Fruit fly (Drosophila melanogaster) whole organism, embryonic: ENCODE measurements around the gene CG5516.

Experiments
- Aef1 ChIP-seq: fragments of 200-800 bp; sonication (Bioruptor generic); IDR thresholded peaks from 3 replicates; pipeline ENCODE4 v1.3.6; 2022; ENCODE audit warnings: missing biosample characterization, missing genetic modification characterization
- Awh ChIP-seq: fragments of 200-800 bp; sonication (Bioruptor generic); IDR thresholded peaks from 2 replicates; pipeline ENCODE4, ENCODE4 v1.3.6; 2022; ENCODE audit warnings: missing biosample characterization, missing genetic modification characterization
- Bgb ChIP-seq: fragments of 200-800 bp; sonication (Bioruptor generic); IDR thresholded peaks from 2 replicates; pipeline ENCODE4 v1.3.6; 2022; ENCODE audit warnings: missing biosample characterization, missing genetic modification characterization; ENCODE audit not compliant: partially characterized antibody
- CG11247 ChIP-seq: fragments of 200-800 bp; sonication (Bioruptor generic); IDR thresholded peaks from 2 replicates; pipeline ENCODE4 v1.3.6; 2022; ENCODE audit warnings: missing biosample characterization, missing genetic modification characterization
- CG11723 ChIP-seq: fragments of 200-800 bp; sonication (Bioruptor generic); optimal IDR thresholded peaks from 2 replicates; lab custom pipeline; 2017; ENCODE audit warnings: missing biosample characterization, mild to moderate bottlenecking, missing genetic modification characterization
- CG1603 ChIP-seq: fragments of 200-800 bp; sonication (Bioruptor generic); optimal IDR thresholded peaks from 2 replicates; lab custom pipeline; 2019; ENCODE audit warnings: missing biosample characterization, mild to moderate bottlenecking, missing genetic modification characterization, moderate library complexity
- CG16813 ChIP-seq: fragments of 200-800 bp; sonication (Bioruptor generic); IDR thresholded peaks from 3 replicates; pipeline ENCODE4 v1.3.6; 2022; ENCODE audit warnings: missing biosample characterization, missing genetic modification characterization; ENCODE audit not compliant: partially characterized antibody
- CG17328 ChIP-seq: fragments of 200-800 bp; sonication (Bioruptor generic); IDR thresholded peaks from 2 replicates; pipeline ENCODE4 v1.3.6; 2022; ENCODE audit warnings: missing biosample characterization, missing genetic modification characterization
- CG18764 ChIP-seq: fragments of 200-800 bp; sonication (Bioruptor generic); optimal IDR thresholded peaks from 3 replicates; lab custom pipeline; 2016; ENCODE audit warnings: missing biosample characterization, missing genetic modification characterization
- CG2199 ChIP-seq: fragments of 200-800 bp; sonication (Bioruptor generic); IDR thresholded peaks from 3 replicates; pipeline ENCODE4 v1.3.6; 2022; ENCODE audit warnings: missing biosample characterization, missing genetic modification characterization
- CG32532 ChIP-seq: fragments of 200-800 bp; sonication (Bioruptor generic); IDR thresholded peaks from 2 replicates; pipeline ENCODE4 v1.3.6; 2022; ENCODE audit warnings: missing biosample characterization, missing genetic modification characterization
- CG7786 ChIP-seq: fragments of 200-800 bp; sonication (Bioruptor generic); optimal IDR thresholded peaks from 2 replicates; lab custom pipeline; 2016; ENCODE audit warnings: missing biosample characterization, missing genetic modification characterization
- CG8089 ChIP-seq: fragments of 200-800 bp; sonication (Bioruptor generic); optimal IDR thresholded peaks from 3 replicates; lab custom pipeline; 2016; ENCODE audit warnings: missing biosample characterization, missing genetic modification characterization
- CG8359 ChIP-seq: fragments of 200-800 bp; sonication (Bioruptor generic); optimal IDR thresholded peaks from 2 replicates; lab custom pipeline; 2017; ENCODE audit warnings: missing biosample characterization, mild to moderate bottlenecking, missing genetic modification characterization, borderline replicate concordance
- CG8765 ChIP-seq: fragments of 200-800 bp; sonication (Bioruptor generic); IDR thresholded peaks from 2 replicates; pipeline ENCODE4 v1.3.6; 2022; ENCODE audit warnings: missing biosample characterization, missing genetic modification characterization
- CG9437 ChIP-seq: fragments of 200-800 bp; sonication (Bioruptor generic); optimal IDR thresholded peaks from 2 replicates; lab custom pipeline; 2018; ENCODE audit warnings: missing biosample characterization, mild to moderate bottlenecking, missing genetic modification characterization
- CG9817 ChIP-seq: fragments of 200-800 bp; sonication (Bioruptor generic); optimal IDR thresholded peaks from 2 replicates; lab custom pipeline; 2018; ENCODE audit warnings: missing biosample characterization, mild to moderate bottlenecking, missing genetic modification characterization, moderate library complexity
- CG9876 ChIP-seq: fragments of 200-800 bp; sonication (Bioruptor generic); optimal IDR thresholded peaks from 2 replicates; lab custom pipeline; 2016; ENCODE audit warnings: missing biosample characterization, missing genetic modification characterization
- Deaf1 ChIP-seq: fragments of 200-800 bp; optimal IDR thresholded peaks from 3 replicates; lab custom pipeline; 2019; ENCODE audit warnings: missing biosample characterization, mild to moderate bottlenecking, missing genetic modification characterization, moderate library complexity
- Dek ChIP-seq: fragments of 200-800 bp; sonication (Bioruptor generic); optimal IDR thresholded peaks from 3 replicates; lab custom pipeline; 2019; ENCODE audit warnings: missing biosample characterization, mild to moderate bottlenecking, missing genetic modification characterization, moderate library complexity
- Dfd ChIP-seq, 2 experiments: fragments of >200 bp; optimal IDR thresholded peaks; 2 replicates each; lab custom pipeline; 2017; ENCODE audit warnings: missing biosample characterization in 2 of 2, missing genetic modification characterization in 2 of 2
- Doc3 ChIP-seq: fragments of 200-800 bp; sonication (Bioruptor generic); IDR thresholded peaks from 3 replicates; pipeline ENCODE4 v1.3.6; 2022; ENCODE audit warnings: missing biosample characterization, missing genetic modification characterization; ENCODE audit not compliant: partially characterized antibody
- Dp ChIP-seq: fragments of 200-800 bp; sonication (Bioruptor generic); optimal IDR thresholded peaks from 2 replicates; lab custom pipeline; 2018; ENCODE audit warnings: missing biosample characterization, mild to moderate bottlenecking, missing genetic modification characterization, moderate library complexity
- Kr ChIP-seq: fragments of 200-800 bp; sonication (Bioruptor generic); optimal IDR thresholded peaks from 2 replicates; lab custom pipeline; 2017; ENCODE audit warnings: missing biosample characterization, mild to moderate bottlenecking, missing genetic modification characterization
- Lpt ChIP-seq: fragments of >200 bp; optimal IDR thresholded peaks from 2 replicates; lab custom pipeline; 2018; ENCODE audit warnings: missing biosample characterization, missing genetic modification characterization
- MTF-1 ChIP-seq: fragments of 200-800 bp; sonication (Bioruptor generic); optimal IDR thresholded peaks from 2 replicates; lab custom pipeline; 2018; ENCODE audit warnings: missing biosample characterization, mild to moderate bottlenecking, missing genetic modification characterization, borderline replicate concordance
- NC2β ChIP-seq: fragments of 200-800 bp; sonication (Bioruptor generic); optimal IDR thresholded peaks from 2 replicates; lab custom pipeline; 2016; ENCODE audit warnings: missing biosample characterization, missing genetic modification characterization
- Neu2 ChIP-seq: fragments of 200-800 bp; sonication (Bioruptor generic); optimal IDR thresholded peaks from 3 replicates; lab custom pipeline; 2016; ENCODE audit warnings: missing biosample characterization, missing genetic modification characterization, borderline replicate concordance
- Poxn ChIP-seq: fragments of 200-800 bp; sonication (Bioruptor generic); IDR thresholded peaks from 2 replicates; pipeline ENCODE4 v1.3.6; 2022; ENCODE audit warnings: missing biosample characterization, missing genetic modification characterization
- Six4 ChIP-seq: fragments of 200-800 bp; sonication (Bioruptor generic); optimal IDR thresholded peaks from 2 replicates; lab custom pipeline; 2016; ENCODE audit warnings: missing biosample characterization, missing genetic modification characterization
- aop ChIP-seq: fragments of 200-800 bp; sonication (Bioruptor generic); IDR thresholded peaks from 2 replicates; pipeline ENCODE4 v1.3.6; 2022; ENCODE audit warnings: missing biosample characterization, missing genetic modification characterization
- esg ChIP-seq: fragments of 200-800 bp; sonication (Bioruptor generic); conservative IDR thresholded peaks from 2 replicates; pipeline ENCODE4 v1.3.6; 2022; ENCODE audit warnings: missing biosample characterization, missing genetic modification characterization
- gsb-n ChIP-seq: fragments of 200-800 bp; sonication (Bioruptor generic); optimal IDR thresholded peaks from 3 replicates; lab custom pipeline; 2018; ENCODE audit warnings: missing biosample characterization, mild to moderate bottlenecking, missing genetic modification characterization
- hkb ChIP-seq, 2 experiments: fragments of 200-800 bp in 1 of 2; fragments of >200 bp in 1 of 2; sonication (Bioruptor generic) in 1 of 2; IDR thresholded peaks in 1 of 2; optimal IDR thresholded peaks in 1 of 2; 2 replicates each; pipeline versions ENCODE4 v1.3.6 to Lab custom; 2017 to 2022; ENCODE audit warnings: missing biosample characterization in 1 of 2, missing genetic modification characterization in 1 of 2
- ind ChIP-seq: fragments of 200-800 bp; sonication (Bioruptor generic); optimal IDR thresholded peaks from 3 replicates; lab custom pipeline; 2016; ENCODE audit warnings: missing biosample characterization, missing genetic modification characterization
- inv ChIP-seq: fragments of 200-800 bp; sonication (Bioruptor generic); IDR thresholded peaks from 2 replicates; pipeline ENCODE4 v1.3.6; 2022; ENCODE audit warnings: missing biosample characterization, missing genetic modification characterization; ENCODE audit not compliant: partially characterized antibody
- jigr1 ChIP-seq: fragments of 200-800 bp; sonication (Bioruptor generic); IDR thresholded peaks from 3 replicates; pipeline ENCODE4 v1.3.6; 2022; ENCODE audit warnings: missing biosample characterization, missing genetic modification characterization
- klu ChIP-seq: fragments of 200-800 bp; sonication (Bioruptor generic); IDR thresholded peaks from 2 replicates; pipeline ENCODE4 v1.3.6; 2022; ENCODE audit warnings: missing biosample characterization, missing genetic modification characterization
- kni ChIP-seq: fragments of 200-800 bp; sonication (Bioruptor generic); optimal IDR thresholded peaks from 3 replicates; lab custom pipeline; 2017; ENCODE audit warnings: mild to moderate bottlenecking, missing biosample characterization, missing genetic modification reagents, missing genetic modification characterization
- knrl ChIP-seq: fragments of 200-800 bp; sonication (Bioruptor generic); IDR thresholded peaks from 3 replicates; pipeline ENCODE4 v1.3.6; 2022; ENCODE audit warnings: missing biosample characterization, missing genetic modification characterization; ENCODE audit not compliant: partially characterized antibody
- p53 ChIP-seq: fragments of 200-800 bp; sonication (Bioruptor generic); optimal IDR thresholded peaks from 2 replicates; lab custom pipeline; 2016; ENCODE audit warnings: missing biosample characterization, missing genetic modification characterization
- pan ChIP-seq, 4 experiments: fragments of >200 bp in 3 of 4; fragments of 200-800 bp in 1 of 4; sonication (Bioruptor generic) in 1 of 4; optimal IDR thresholded peaks in 3 of 4; IDR thresholded peaks in 1 of 4; 2 replicates each; pipeline versions ENCODE4 v1.3.6 to Lab custom; 2017 to 2022; ENCODE audit warnings: missing biosample characterization in 2 of 4, missing genetic modification characterization in 2 of 4, mixed read lengths in 1 of 4
- pita ChIP-seq: fragments of 200-800 bp; sonication (Bioruptor generic); optimal IDR thresholded peaks from 2 replicates; lab custom pipeline; 2017; ENCODE audit warnings: missing biosample characterization, mild to moderate bottlenecking, missing genetic modification characterization
- slbo ChIP-seq: fragments of 200-800 bp; sonication (Bioruptor generic); IDR thresholded peaks from 2 replicates; pipeline ENCODE4 v1.3.6; 2022; ENCODE audit warnings: missing biosample characterization, missing genetic modification characterization
- sna ChIP-seq: fragments of 200-800 bp; sonication (Bioruptor generic); IDR thresholded peaks from 2 replicates; pipeline ENCODE4 v1.3.6; 2022; ENCODE audit warnings: missing biosample characterization, missing genetic modification characterization; ENCODE audit not compliant: partially characterized antibody
- sr ChIP-seq: fragments of 200-800 bp; sonication (Bioruptor generic); IDR thresholded peaks from 3 replicates; pipeline ENCODE4 v1.3.6; 2022; ENCODE audit warnings: missing biosample characterization, missing genetic modification characterization
- stc ChIP-seq: fragments of 200-800 bp; sonication (Bioruptor generic); IDR thresholded peaks from 2 replicates; pipeline ENCODE4 v1.3.6; 2022; ENCODE audit warnings: missing biosample characterization, missing genetic modification characterization
- yki ChIP-seq: fragments of >200 bp; optimal IDR thresholded peaks from 3 replicates; lab custom pipeline; 2018
- z ChIP-seq: fragments of 200-800 bp; sonication (Bioruptor generic); IDR thresholded peaks from 3 replicates; pipeline ENCODE4 v1.3.6; 2022; ENCODE audit warnings: missing biosample characterization, missing genetic modification characterization
- zf30C ChIP-seq: fragments of 200-800 bp; sonication (Bioruptor generic); optimal IDR thresholded peaks from 3 replicates; lab custom pipeline; 2018; ENCODE audit warnings: missing biosample characterization, mild to moderate bottlenecking, missing genetic modification characterization

Gene CG5516

dm6 chr3R:15933609-15934232 lies 30.0 kb upstream of the CG5516 start, which contains the start of the genes CG5478 and blp (continued):
- TF ChIP-seq zf30C (GFP tag; lab: Kevin White, UChicago) (no peak), knrl (GFP tag; lab: Robert Waterston, UW) (peak; percentile 78), z (GFP tag; lab: Robert Waterston, UW) (no peak), klu (no peak), CG2199 (no peak), MTF-1 (GFP tag; lab: Kevin White, UChicago) (no peak), stc (GFP tag; lab: Robert Waterston, UW) (no peak), Bgb (GFP tag; lab: Robert Waterston, UW) (peak; percentile 93), CG16813 (peak; percentile 85), pita (GFP tag; lab: Kevin White, UChicago) (no peak), Neu2 (GFP tag; lab: Kevin White, UChicago) (no peak), Awh (no peak), p53 (GFP tag; lab: Kevin White, UChicago) (no peak), Kr (GFP tag; lab: Kevin White, UChicago) (no peak), Aef1 (GFP tag; lab: Robert Waterston, UW) (no peak), NC2β (no peak), sna (GFP tag; lab: Robert Waterston, UW) (peak; percentile 87), sr (GFP tag; lab: Robert Waterston, UW) (no peak), CG11247 (GFP tag; lab: Robert Waterston, UW) (no peak), CG8765 (GFP tag; lab: Robert Waterston, UW) (no peak), CG18764 (GFP tag; lab: Kevin White, UChicago) (no peak), aop (GFP tag; lab: Robert Waterston, UW) (no peak), gsb-n (tag; lab: Kevin White, UChicago) (no peak), CG7786 (GFP tag; lab: Kevin White, UChicago) (no peak), CG17328 (GFP tag; lab: Robert Waterston, UW) (no peak), Deaf1 (tag; lab: Kevin White, UChicago) (no peak), Poxn (GFP tag; lab: Robert Waterston, UW) (no peak), CG1603 (tag; lab: Kevin White, UChicago) (peak; percentile 31), Six4 (GFP tag; lab: Kevin White, UChicago) (no peak), yki (lab: Kevin White, UChicago) (no peak), CG9876 (GFP tag; lab: Kevin White, UChicago) (no peak), CG8089 (GFP tag; lab: Kevin White, UChicago) (no peak), Doc3 (GFP tag; lab: Robert Waterston, UW) (peak; percentile 92), esg (no peak), CG11723 (GFP tag; lab: Kevin White, UChicago) (no peak), Dp (GFP tag; lab: Kevin White, UChicago) (peak; percentile 88), CG32532 (GFP tag; lab: Robert Waterston, UW) (no peak), hkb (optimal IDR thresholded peaks at IDR 0.05; lab: Kevin White, UChicago) (no peak), hkb (GFP tag; IDR thresholded peaks at IDR 0.05; lab: Robert Waterston, UW) (no peak), slbo (no peak), CG9437 (GFP tag; lab: Kevin White, UChicago) (no peak), inv (GFP tag; lab: Robert Waterston, UW) (peak; percentile 69), Lpt (GFP tag; lab: Kevin White, UChicago) (no peak), CG8359 (GFP tag; lab: Kevin White, UChicago) (no peak), Dfd (GFP tag; optimal IDR thresholded peaks at IDR 0.05; lab: Kevin White, UChicago) (no peak), ind (no peak), Dek (no peak), pan (optimal IDR thresholded peaks at IDR 0.05; lab: Kevin White, UChicago) (no peak), pan (GFP tag; optimal IDR thresholded peaks at IDR 0.05 in 1 of 2, IDR thresholded peaks at IDR 0.05 in 1 of 2) (no peak), kni (GFP tag; lab: Kevin White, UChicago) (peak; percentile 26), jigr1 (GFP tag; lab: Robert Waterston, UW) (no peak), CG9817 (tag; lab: Kevin White, UChicago) (no peak)
